Worm (Caenorhabditis elegans) whole organism, L4/young adult: Measurements from ENCODE around the gene srd-30.

Source experiments
- W03F9.2 ChIP-seq: fragments of 150-350 bp; optimal IDR thresholded peaks from 2 replicates; lab custom pipeline; 2014; ENCODE audit warnings: missing biosample characterization, missing genetic modification characterization
- dao-5 ChIP-seq: sonication (generic microtip); optimal IDR thresholded peaks from 2 replicates; lab custom pipeline; 2016; ENCODE audit warnings: missing genotype, missing genetic modification characterization, moderate library complexity, missing compliant biosample characterization
- him-1 ChIP-seq: sonication (generic microtip); optimal IDR thresholded peaks from 2 replicates; lab custom pipeline; 2016; ENCODE audit warnings: missing genotype, missing genetic modification reagents, missing genetic modification characterization, missing compliant biosample characterization

srd-30 gene

ce11 chrV:7624152-7624551 is 5.5 kb upstream of the srd-30 start, which contains the start of gene C50E3.13:
TSS of gene C50E3.13 (minus strand) at chrV:7624252.
- TF ChIP-seq dao-5 (tag; lab: Kevin White, UChicago) = no peak

DNA sequence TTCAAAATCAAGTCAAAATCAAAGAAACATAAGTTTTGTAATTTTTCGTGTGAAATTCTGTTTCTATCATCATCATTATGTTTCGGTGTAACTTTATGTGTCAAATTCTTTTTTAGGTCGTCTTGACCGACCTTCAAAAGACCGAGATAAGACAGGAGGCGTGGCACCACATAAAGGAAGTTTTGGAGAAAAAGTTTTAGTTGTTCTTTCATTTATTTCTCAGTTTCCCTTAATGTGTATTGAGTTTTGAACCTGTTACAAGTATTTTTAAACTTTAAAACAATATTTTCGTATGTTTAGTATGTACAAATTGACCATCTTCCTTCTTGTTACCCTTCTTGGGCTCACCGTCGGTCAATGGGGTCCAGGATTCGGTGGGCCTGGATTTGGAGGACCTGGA is 5.0 kb upstream of the srd-30 start, which contains the start of gene grsp-4:
Gene grsp-4 (plus strand): TSS at position 301 of the 400 bp plus-strand sequence.
- TF ChIP-seq W03F9.2 = no peak
- no peak for TF ChIP-seq him-1
- no peak for TF ChIP-seq dao-5 (tag; lab: Kevin White, UChicago)

ce11 chrV:7626550-7626949 is 3.1 kb upstream of the srd-30 start, which contains the start of gene F07C4.6:
TSS of gene F07C4.6 (plus strand) at chrV:7626850.
- TF ChIP-seq him-1 = no peak

ce11 chrV:7631732-7632131 is 2.1 kb downstream of the srd-30 start, which contains the start of gene srd-25:
TSS of gene srd-25 (plus strand) at chrV:7632032.
- TF ChIP-seq him-1 (no peak), dao-5 (tag; lab: Kevin White, UChicago) (no peak), W03F9.2 (no peak)

ce11 chrV:7634657-7635056 is 5.1 kb downstream of the srd-30 start, which contains the start of gene srd-31:
TSS of gene srd-31 (minus strand) at chrV:7634757.
- TF ChIP-seq him-1 (no peak), dao-5 (tag; lab: Kevin White, UChicago) (no peak), W03F9.2 (no peak)

ce11 chrV:7635469-7635868 is 5.9 kb downstream of the srd-30 start, which contains the start of gene srd-29:
TSS of gene srd-29 (plus strand) at chrV:7635769.
- TF ChIP-seq W03F9.2 (no peak), dao-5 (tag; lab: Kevin White, UChicago) (no peak), him-1 (no peak)

DNA sequence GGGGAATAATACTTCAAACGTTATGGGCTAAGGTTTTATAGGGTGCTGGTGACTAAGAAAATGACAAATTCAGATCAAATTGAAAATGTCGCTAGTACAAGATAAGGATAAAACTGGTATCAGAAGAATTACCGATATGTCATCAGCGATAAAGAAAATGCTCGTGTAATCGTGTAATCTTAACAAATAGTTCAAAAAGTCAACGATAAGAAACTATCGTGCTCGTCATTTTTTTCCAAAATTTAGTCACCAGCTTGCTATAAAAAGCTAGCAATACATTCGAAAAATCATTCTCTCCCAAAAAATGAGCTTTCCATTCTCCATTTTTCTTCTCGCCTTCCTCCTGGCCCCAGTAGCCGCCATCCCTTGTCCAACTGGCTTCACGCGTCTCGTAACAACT is 8.2 kb downstream of the srd-30 start, which contains the start of gene clec-45:
Gene clec-45 (plus strand): TSS at position 301 of the 400 bp plus-strand sequence.
- TF ChIP-seq W03F9.2 (no peak), dao-5 (tag; lab: Kevin White, UChicago) (no peak), him-1 (no peak)

DNA sequence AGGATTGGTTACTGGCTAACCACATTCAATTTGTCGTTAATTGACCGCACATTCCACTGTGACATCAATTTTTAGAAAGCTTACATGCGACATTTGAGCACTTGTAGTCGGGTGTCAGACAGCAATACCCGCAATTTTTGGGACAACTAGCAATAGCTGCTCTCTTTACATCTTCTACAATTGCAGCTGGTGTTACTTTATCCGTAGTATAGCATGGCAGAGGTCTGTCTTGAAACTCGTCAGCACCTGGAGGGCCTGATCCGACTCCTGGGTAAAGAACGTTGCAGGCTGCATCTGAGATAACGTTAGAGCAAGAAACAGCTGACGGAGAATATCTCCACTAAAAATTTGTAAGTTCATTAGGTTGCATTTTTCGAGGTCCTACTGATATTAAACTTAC is 9.8 kb downstream of the srd-30 start:
- no peak for TF ChIP-seq dao-5 (tag; lab: Kevin White, UChicago)
- TF ChIP-seq him-1 = no peak
- TF ChIP-seq W03F9.2 = no peak

ce11 chrV:7639787-7640186 is 10.2 kb downstream of the srd-30 start, which contains the start of gene F07C4.10:
TSS of gene F07C4.10 (minus strand) at chrV:7639887.
- TF ChIP-seq him-1 (no peak), W03F9.2 (no peak), dao-5 (tag; lab: Kevin White, UChicago) (no peak)

DNA sequence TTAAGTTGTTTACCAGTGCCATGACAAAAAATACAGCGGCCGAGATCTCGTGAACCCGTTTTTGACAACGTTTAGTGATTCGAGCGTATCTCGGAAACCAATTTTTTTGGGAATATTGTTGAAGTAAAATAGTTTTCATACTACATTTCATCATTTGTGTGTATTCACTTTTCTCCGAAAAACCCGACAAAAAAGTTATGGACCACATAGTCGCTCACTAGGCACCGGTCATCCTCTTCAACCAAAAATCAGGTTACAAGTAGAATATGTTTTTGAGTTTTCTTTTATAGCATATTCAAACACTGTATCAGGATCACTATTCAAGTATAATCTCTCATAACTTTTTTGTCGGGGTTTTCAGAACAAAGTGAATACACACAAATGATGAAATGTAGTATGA is 12.1 kb downstream of the srd-30 start:
- TF ChIP-seq W03F9.2 = no peak
- TF ChIP-seq dao-5 (tag; lab: Kevin White, UChicago) = no peak
- no peak for TF ChIP-seq him-1

- TF ChIP-seq him-1 (no peak), W03F9.2 (no peak), dao-5 (tag; lab: Kevin White, UChicago) (no peak)
Measured at ce11 chrV:7643416-7643815, 13.8 kb downstream of the srd-30 start, which contains the start of gene F07C4.11. TSS of gene F07C4.11 (minus strand) at chrV:7643516.

DNA sequence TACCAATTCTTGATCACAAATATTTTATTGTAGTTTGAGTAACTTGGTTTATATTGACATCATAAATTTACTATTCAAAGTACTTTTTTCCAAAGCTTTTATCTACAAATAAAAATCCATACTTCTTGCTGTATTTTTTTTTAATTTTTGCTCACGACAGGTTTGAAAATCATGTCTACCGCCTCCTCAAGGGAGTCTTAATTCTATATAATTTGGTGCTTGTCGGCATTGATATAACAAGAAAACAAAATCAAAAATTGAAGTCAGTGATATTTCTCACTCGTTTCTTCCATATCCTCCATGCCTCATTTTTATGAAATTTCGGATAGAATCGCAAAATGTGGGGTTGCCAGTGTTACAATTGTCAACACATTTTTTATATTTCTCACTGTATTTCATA is 15.8 kb downstream of the srd-30 start, which contains the start of gene str-47:
Gene str-47 (plus strand): TSS at position 301 of the 400 bp plus-strand sequence.
- TF ChIP-seq dao-5 (tag; lab: Kevin White, UChicago) = no peak
- no peak for TF ChIP-seq W03F9.2
- no peak for TF ChIP-seq him-1

ce11 chrV:7647147-7647546 is 17.5 kb downstream of the srd-30 start:
- no peak for TF ChIP-seq W03F9.2
- no peak for TF ChIP-seq him-1
- TF ChIP-seq dao-5 (tag; lab: Kevin White, UChicago) = no peak

DNA sequence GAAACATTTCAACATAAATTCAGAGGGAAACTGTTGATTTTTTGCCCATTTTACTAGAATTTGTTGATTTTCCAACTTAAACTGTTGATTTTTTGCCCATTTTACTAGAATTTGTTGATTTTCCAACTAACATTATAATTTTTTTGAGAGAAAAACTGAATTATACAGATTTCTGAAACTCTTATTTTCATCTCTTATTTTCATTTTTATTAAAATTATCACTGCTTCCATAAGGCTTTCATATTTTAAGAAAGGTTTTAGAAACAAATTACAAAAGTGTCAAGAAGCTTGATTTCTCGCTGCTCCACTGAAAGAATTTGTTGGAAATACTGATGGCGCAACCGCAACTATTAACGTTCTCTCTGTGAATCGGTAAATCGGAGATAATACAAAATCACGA is 20.4 kb downstream of the srd-30 start:
- no peak for TF ChIP-seq W03F9.2

ce11 chrV:7651757-7652156 is 22.2 kb downstream of the srd-30 start, which contains the start of gene srh-234:
TSS of gene srh-234 (minus strand) at chrV:7651857.
- TF ChIP-seq W03F9.2 (no peak), dao-5 (tag; lab: Kevin White, UChicago) (no peak), him-1 (no peak)

DNA sequence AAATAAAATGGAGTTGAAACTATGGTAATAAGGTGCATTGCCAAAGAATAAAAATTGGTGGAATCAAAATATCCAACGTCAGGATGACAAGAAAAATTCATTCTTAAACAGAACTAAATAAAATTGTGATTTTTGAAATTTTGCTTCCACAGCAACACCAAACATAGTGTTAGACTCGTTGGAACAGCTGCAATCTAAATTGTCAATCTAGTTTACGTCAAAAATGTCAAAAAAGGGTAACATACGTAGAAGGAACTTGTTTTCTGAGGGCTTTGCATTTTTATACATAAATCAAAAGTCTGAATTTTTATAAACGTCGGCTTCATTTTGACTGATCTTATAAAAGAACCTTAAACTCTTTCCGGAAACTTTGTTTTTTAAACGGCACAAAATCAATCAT is 24.0 kb downstream of the srd-30 start, which contains the start of gene srh-200:
Gene srh-200 (minus strand): TSS at position 101 of the 400 bp plus-strand sequence.
- TF ChIP-seq him-1 (no peak), W03F9.2 (no peak), dao-5 (tag; lab: Kevin White, UChicago) (no peak)
